Fruit fly (Drosophila melanogaster): ENCODE measurements around the gene Taf3.

Taf3 gene

DNA sequence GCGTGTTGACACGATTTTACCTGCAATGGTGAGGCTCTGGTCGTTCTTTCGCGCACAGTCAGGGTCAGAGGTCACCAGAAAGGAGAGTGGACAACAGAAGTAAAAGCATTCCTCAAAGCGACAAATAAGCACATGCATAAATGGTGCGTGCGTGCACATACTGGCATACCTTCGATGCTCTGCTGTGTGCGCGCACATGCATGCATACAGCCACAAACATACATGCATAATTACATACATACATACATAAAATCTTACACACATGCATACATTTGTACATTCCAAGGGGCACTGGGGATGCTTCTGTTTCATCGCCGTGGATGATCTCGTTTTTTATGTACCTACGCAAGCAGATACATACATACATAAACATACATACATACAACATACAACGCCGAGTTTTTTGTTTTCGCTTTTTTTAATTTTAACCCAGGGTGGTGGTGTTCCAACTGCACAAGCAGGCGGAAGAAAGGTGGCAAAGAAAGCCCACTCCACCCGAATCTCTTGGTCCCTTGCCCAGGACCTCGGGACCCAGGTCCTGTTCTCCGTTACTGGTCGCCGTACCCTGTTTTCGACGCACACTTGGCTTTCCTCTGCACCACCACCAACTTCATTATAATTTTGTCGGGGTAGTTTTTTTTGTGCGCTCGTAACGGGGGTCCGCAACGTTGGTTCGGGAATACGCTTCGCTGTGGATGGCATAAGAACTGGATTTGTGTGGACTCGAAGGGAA, 22.4 kb upstream of the Taf3 start, which contains the start of gene Asator (continued):
- TF ChIP-seq twi (tag; optimal IDR thresholded peaks at IDR 0.05), result no peak
- TF ChIP-seq CG6813 (GFP tag; optimal IDR thresholded peaks at IDR 0.05), result peak; percentile 59
- TF ChIP-seq Deaf1 (tag; optimal IDR thresholded peaks at IDR 0.05), result peak; percentile 27
- TF ChIP-seq Ets65A (GFP tag), result peak; percentile 54
- TF ChIP-seq psq (GFP tag; optimal IDR thresholded peaks at IDR 0.05), result no peak
- TF ChIP-seq amos (GFP tag; IDR thresholded peaks at IDR 0.05; ENCODE audit: partially characterized antibody), result no peak
- no peak for TF ChIP-seq btn (GFP tag; optimal IDR thresholded peaks at IDR 0.05)
- peak; percentile 44 for TF ChIP-seq CG18764 (GFP tag; optimal IDR thresholded peaks at IDR 0.05)
- TF ChIP-seq croc (GFP tag; conservative IDR thresholded peaks at IDR 0.05), result no peak
- peak; percentile 51 for TF ChIP-seq org-1 (GFP tag; optimal IDR thresholded peaks at IDR 0.05)
- TF ChIP-seq cato (GFP tag; optimal IDR thresholded peaks at IDR 0.05; ENCODE audit: borderline replicate concordance), result no peak
- peak; percentile 64 for TF ChIP-seq NC2β (GFP tag; optimal IDR thresholded peaks at IDR 0.05)
- TF ChIP-seq Hr78 (GFP tag; optimal IDR thresholded peaks at IDR 0.05), result peak in 1 of 2 experiments; percentile 97
- TF ChIP-seq ci (GFP tag; IDR thresholded peaks at IDR 0.05), result peak; percentile 81; the same call in 2 of the 3 replicates
- 0 out of 2 replicates have a peak, but pooled peaks have one; percentile 42 for TF ChIP-seq CG31441 (GFP tag; IDR thresholded peaks at IDR 0.05)
- peak; percentile 53 for TF ChIP-seq Sox102F (GFP tag; optimal IDR thresholded peaks at IDR 0.05)
- TF ChIP-seq inv (GFP tag; IDR thresholded peaks at IDR 0.05; ENCODE audit: partially characterized antibody), result no peak
- peak; percentile 53 for TF ChIP-seq unpg (GFP tag; optimal IDR thresholded peaks at IDR 0.05)
- TF ChIP-seq CG11093 (GFP tag; IDR thresholded peaks at IDR 0.05), result no peak
- peak; percentile 16 for TF ChIP-seq CG10431 (GFP tag; optimal IDR thresholded peaks at IDR 0.05)
- no peak; the same call in 2 of the 3 replicates for TF ChIP-seq CG7357 (GFP tag; IDR thresholded peaks at IDR 0.05)
- no peak; the same call in 1 of the 2 replicates for TF ChIP-seq CG4730 (GFP tag; IDR thresholded peaks at IDR 0.05)
- TF ChIP-seq seq (GFP tag; IDR thresholded peaks at IDR 0.05), result no peak; the same call in 1 of the 2 replicates
- no peak for TF ChIP-seq Dp (GFP tag; optimal IDR thresholded peaks at IDR 0.05)
- no peak for TF ChIP-seq CG8281 (tag; optimal IDR thresholded peaks at IDR 0.05)
- TF ChIP-seq CG14710 (tag; optimal IDR thresholded peaks at IDR 0.05), result peak; percentile 45
- peak; percentile 47 for TF ChIP-seq nmo (GFP tag; optimal IDR thresholded peaks at IDR 0.05)
- TF ChIP-seq CG4424 (GFP tag; optimal IDR thresholded peaks at IDR 0.05), result peak; percentile 67
- no peak for TF ChIP-seq CG14667 (GFP tag; IDR thresholded peaks at IDR 0.05)
- TF ChIP-seq CG2116 (GFP tag; optimal IDR thresholded peaks at IDR 0.05), result no peak
- TF ChIP-seq eve (GFP tag; optimal IDR thresholded peaks at IDR 0.05), result no peak
- TF ChIP-seq bab2 (GFP tag; optimal IDR thresholded peaks at IDR 0.05), result peak; percentile 67
- peak; percentile 39 for TF ChIP-seq gro (GFP tag; optimal IDR thresholded peaks at IDR 0.05)
- TF ChIP-seq CG9609 (GFP tag; optimal IDR thresholded peaks at IDR 0.05), result peak; percentile 77
- TF ChIP-seq jumu (GFP tag; optimal IDR thresholded peaks at IDR 0.05), result peak; percentile 49
- peak; percentile 32 for TF ChIP-seq CG8089 (GFP tag; optimal IDR thresholded peaks at IDR 0.05)
- 0 out of 2 replicates have a peak, but pooled peaks have one; percentile 27 for TF ChIP-seq sim (GFP tag; IDR thresholded peaks at IDR 0.05)
- no peak for TF ChIP-seq z (GFP tag; IDR thresholded peaks at IDR 0.05)
- TF ChIP-seq chn (GFP tag; optimal IDR thresholded peaks at IDR 0.05), result peak; percentile 75
- TF ChIP-seq rib (GFP tag; IDR thresholded peaks at IDR 0.05), result peak; percentile 54; the same call in 1 of the 2 replicates
- 0 out of 2 replicates have a peak, but pooled peaks have one; percentile 30 for TF ChIP-seq CG7372 (GFP tag; IDR thresholded peaks at IDR 0.05)
- peak; percentile 49 for TF ChIP-seq Dek (tag; optimal IDR thresholded peaks at IDR 0.05)
- TF ChIP-seq stc (GFP tag; IDR thresholded peaks at IDR 0.05), result no peak
- no peak for TF ChIP-seq Lhr (GFP tag; optimal IDR thresholded peaks at IDR 0.05)
- peak; percentile 27 for TF ChIP-seq CG33213 (GFP tag; optimal IDR thresholded peaks at IDR 0.05)
- TF ChIP-seq CG7786 (GFP tag; optimal IDR thresholded peaks at IDR 0.05), result peak; percentile 72
- TF ChIP-seq mirr (GFP tag; optimal IDR thresholded peaks at IDR 0.05), result peak; percentile 30
- peak; percentile 73 for TF ChIP-seq ind (GFP tag; optimal IDR thresholded peaks at IDR 0.05)
- TF ChIP-seq sens (GFP tag), result peak; percentile 92
- peak; percentile 57 for TF ChIP-seq CG10979 (tag; optimal IDR thresholded peaks at IDR 0.05)
